Worm (Caenorhabditis elegans) whole organism, young adult: ENCODE data around the gene idpp-8.
A peak's percentile ranks its signal among the peaks of the same experiment; 100 is the strongest.

Source experiments
- B0261.1 ChIP-seq: sonication (generic microtip); optimal IDR thresholded peaks from 2 replicates; lab custom pipeline; 2016; ENCODE audit warnings: mild to moderate bottlenecking, missing genetic modification characterization, moderate library complexity, missing compliant biosample characterization
- F22D6.2 ChIP-seq: sonication (generic microtip); optimal IDR thresholded peaks from 2 replicates; lab custom pipeline; 2016; ENCODE audit warnings: mild to moderate bottlenecking, missing genetic modification characterization, missing compliant biosample characterization
- F23B12.7 ChIP-seq: sonication (generic microtip); optimal IDR thresholded peaks from 2 replicates; lab custom pipeline; 2017; ENCODE audit warnings: missing genetic modification characterization, mild to moderate bottlenecking, missing compliant biosample characterization, antibody characterized with exemption, moderate library complexity; ENCODE audit not compliant: insufficient read depth
- F49E8.2 ChIP-seq: sonication (generic microtip); optimal IDR thresholded peaks from 3 replicates; lab custom pipeline; 2017; ENCODE audit warnings: missing genetic modification characterization, mild to moderate bottlenecking, missing compliant biosample characterization, antibody characterized with exemption, moderate library complexity; ENCODE audit not compliant: insufficient read depth
- F52B5.7 ChIP-seq: sonication (generic microtip); optimal IDR thresholded peaks from 2 replicates; lab custom pipeline; 2016; ENCODE audit warnings: mild to moderate bottlenecking, missing genetic modification characterization, missing compliant biosample characterization
- F55B11.4 ChIP-seq: sonication (generic microtip); optimal IDR thresholded peaks from 2 replicates; lab custom pipeline; 2016; ENCODE audit warnings: missing compliant biosample characterization, missing genetic modification characterization, borderline replicate concordance; ENCODE audit not compliant: insufficient read depth
- F57A8.1 ChIP-seq: fragments of 200-800 bp; sonication (Bioruptor generic); optimal IDR thresholded peaks from 2 replicates; lab custom pipeline; 2018; ENCODE audit warnings: mild to moderate bottlenecking, missing genetic modification characterization, moderate library complexity, missing compliant biosample characterization
- Y53F4B.3 ChIP-seq: fragments of 200-800 bp; sonication (Bioruptor generic); IDR thresholded peaks from 2 replicates; pipeline ENCODE4 v1.3.6; 2022; ENCODE audit warnings: missing genetic modification reagents, missing genetic modification characterization, missing compliant biosample characterization
- ZK185.1 ChIP-seq: sonication (generic microtip); optimal IDR thresholded peaks from 2 replicates; lab custom pipeline; 2016; ENCODE audit warnings: mild to moderate bottlenecking, missing genetic modification characterization, missing compliant biosample characterization; ENCODE audit not compliant: poor library complexity, severe bottlenecking
- akir-1 ChIP-seq: fragments of 200-800 bp; sonication (Bioruptor generic); optimal IDR thresholded peaks from 2 replicates; lab custom pipeline; 2018; ENCODE audit warnings: mild to moderate bottlenecking, missing genetic modification characterization, moderate library complexity, missing compliant biosample characterization
- atf-7 ChIP-seq: sonication (generic microtip); optimal IDR thresholded peaks from 2 replicates; lab custom pipeline; 2017; ENCODE audit warnings: mild to moderate bottlenecking, missing genetic modification characterization, missing compliant biosample characterization
- attf-3 ChIP-seq: fragments of 200-800 bp; sonication (Bioruptor generic); conservative IDR thresholded peaks from 2 replicates; pipeline ENCODE4 v1.3.6; 2022; ENCODE audit warnings: missing genetic modification reagents, missing genetic modification characterization, missing compliant biosample characterization
- attf-5 ChIP-seq: fragments of 200-800 bp; sonication (Bioruptor generic); optimal IDR thresholded peaks from 2 replicates; lab custom pipeline; 2018; ENCODE audit warnings: mild to moderate bottlenecking, missing genetic modification characterization, missing compliant biosample characterization
- ceh-27 ChIP-seq: fragments of 200-800 bp; sonication (Bioruptor generic); optimal IDR thresholded peaks from 2 replicates; lab custom pipeline; 2018; ENCODE audit warnings: mild to moderate bottlenecking, missing genetic modification characterization, moderate library complexity, missing compliant biosample characterization
- chd-7 ChIP-seq: sonication (generic microtip); optimal IDR thresholded peaks from 2 replicates; lab custom pipeline; 2016; ENCODE audit warnings: mild to moderate bottlenecking, missing genetic modification characterization, moderate library complexity, missing compliant biosample characterization
- egrh-3 ChIP-seq: fragments of 200-800 bp; sonication (Bioruptor generic); IDR thresholded peaks from 2 replicates; pipeline ENCODE4 v1.3.6; 2022; ENCODE audit warnings: missing genetic modification reagents, missing genetic modification characterization, missing compliant biosample characterization
- fkh-3 ChIP-seq: sonication (generic microtip); optimal IDR thresholded peaks from 2 replicates; lab custom pipeline; 2016; ENCODE audit warnings: mild to moderate bottlenecking, missing genetic modification characterization, missing compliant biosample characterization
- gei-17 ChIP-seq: fragments of 200-800 bp; sonication (Bioruptor generic); optimal IDR thresholded peaks from 2 replicates; lab custom pipeline; 2018; ENCODE audit warnings: mild to moderate bottlenecking, missing genetic modification characterization, missing compliant biosample characterization
- him-1 ChIP-seq: sonication (generic microtip); optimal IDR thresholded peaks from 2 replicates; lab custom pipeline; 2016; ENCODE audit warnings: missing genotype, missing genetic modification reagents, missing genetic modification characterization, missing compliant biosample characterization
- hlh-12 ChIP-seq: sonication (generic microtip); optimal IDR thresholded peaks from 2 replicates; lab custom pipeline; 2016; ENCODE audit warnings: missing genetic modification characterization, missing compliant biosample characterization
- hlh-26 ChIP-seq: fragments of 200-800 bp; sonication (Bioruptor generic); conservative IDR thresholded peaks from 2 replicates; pipeline ENCODE4 v1.3.6; 2022; ENCODE audit warnings: missing genetic modification reagents, missing genetic modification characterization, missing compliant biosample characterization
- let-526 ChIP-seq: fragments of 200-800 bp; sonication (Bioruptor generic); IDR thresholded peaks from 2 replicates; pipeline ENCODE4 v1.3.6; 2022; ENCODE audit warnings: missing genetic modification reagents, missing genetic modification characterization, missing compliant biosample characterization
- lin-35 ChIP-seq, 3 experiments: fragments of 150-350 bp in 2 of 3; sonication (generic microtip) in 1 of 3; optimal IDR thresholded peaks; 2 replicates each; lab custom pipeline; 2014 to 2018; ENCODE audit warnings: missing biosample characterization in 3 of 3, missing genetic modification characterization in 3 of 3, missing genetic modification reagents in 3 of 3
- lin-40 ChIP-seq: sonication (generic microtip); optimal IDR thresholded peaks from 2 replicates; lab custom pipeline; 2016; ENCODE audit warnings: missing genetic modification characterization, mild to moderate bottlenecking, missing compliant biosample characterization, missing genotype, missing genetic modification reagents
- lin-54 ChIP-seq: fragments of 200-800 bp; sonication (Bioruptor generic); optimal IDR thresholded peaks from 2 replicates; lab custom pipeline; 2018; ENCODE audit warnings: mild to moderate bottlenecking, missing genetic modification characterization, missing compliant biosample characterization
- mcd-1 ChIP-seq: fragments of 200-800 bp; sonication (Bioruptor generic); IDR thresholded peaks from 2 replicates; pipeline ENCODE4 v1.3.6; 2022; ENCODE audit warnings: missing genetic modification reagents, missing genetic modification characterization, missing compliant biosample characterization
- mes-4 ChIP-seq: sonication (generic microtip); optimal IDR thresholded peaks from 2 replicates; lab custom pipeline; 2016; ENCODE audit warnings: missing genotype, missing genetic modification characterization, missing compliant biosample characterization
- nhr-120 ChIP-seq: fragments of 200-800 bp; sonication (Bioruptor generic); IDR thresholded peaks from 2 replicates; pipeline ENCODE4 v1.3.6; 2022; ENCODE audit warnings: missing genetic modification characterization, missing compliant biosample characterization
- nhr-27 ChIP-seq: fragments of 200-800 bp; sonication (Bioruptor generic); optimal IDR thresholded peaks from 2 replicates; lab custom pipeline; 2018; ENCODE audit warnings: mild to moderate bottlenecking, missing genetic modification characterization, moderate library complexity, missing compliant biosample characterization
- pbrm-1 ChIP-seq: fragments of 200-800 bp; sonication (Bioruptor generic); IDR thresholded peaks from 2 replicates; pipeline ENCODE4 v1.3.6; 2022; ENCODE audit warnings: missing genetic modification reagents, missing genetic modification characterization, missing compliant biosample characterization
- pha-4 ChIP-seq: fragments of 150-350 bp; sonication (generic microtip); optimal IDR thresholded peaks from 2 replicates; lab custom pipeline; 2014; ENCODE audit warnings: missing biosample characterization, missing genetic modification reagents, missing genetic modification characterization
- rec-8 ChIP-seq, 2 experiments: sonication (generic microtip); optimal IDR thresholded peaks; 2 replicates each; lab custom pipeline; 2016; ENCODE audit warnings: mild to moderate bottlenecking in 2 of 2, missing genetic modification characterization in 2 of 2, missing genetic modification reagents in 2 of 2, missing genotype in 2 of 2, missing biosample characterization in 1 of 2, missing compliant biosample characterization in 1 of 2, moderate library complexity in 1 of 2
- rpc-1 ChIP-seq, 2 experiments: fragments of 150-350 bp in 1 of 2; sonication (generic microtip) in 1 of 2; optimal IDR thresholded peaks; 2 replicates each; lab custom pipeline; 2014 to 2018; ENCODE audit warnings: missing biosample characterization in 1 of 2, missing genetic modification characterization in 1 of 2, missing genetic modification reagents in 1 of 2, missing genotype in 1 of 2
- sea-2 ChIP-seq: fragments of 200-800 bp; sonication (Bioruptor generic); IDR thresholded peaks from 2 replicates; pipeline ENCODE4 v1.3.6; 2022; ENCODE audit warnings: missing genetic modification characterization, missing compliant biosample characterization
- snpc-1.1 ChIP-seq: sonication (generic microtip); optimal IDR thresholded peaks from 2 replicates; lab custom pipeline; 2017; ENCODE audit warnings: missing genetic modification characterization, mild to moderate bottlenecking, missing compliant biosample characterization, antibody characterized with exemption, moderate library complexity, missing genotype, missing genetic modification reagents; ENCODE audit not compliant: insufficient read depth
- snpc-1.3 ChIP-seq: sonication (generic microtip); optimal IDR thresholded peaks from 2 replicates; lab custom pipeline; 2017; ENCODE audit warnings: missing genetic modification characterization, mild to moderate bottlenecking, missing compliant biosample characterization, antibody characterized with exemption, moderate library complexity, missing genotype, missing genetic modification reagents; ENCODE audit not compliant: insufficient read depth
- snpc-3.4 ChIP-seq: sonication (generic microtip); optimal IDR thresholded peaks from 2 replicates; lab custom pipeline; 2017; ENCODE audit warnings: missing genetic modification characterization, mild to moderate bottlenecking, missing compliant biosample characterization, antibody characterized with exemption, moderate library complexity, missing genotype, missing genetic modification reagents
- snpc-4 ChIP-seq, 5 experiments: fragments of 150-350 bp in 1 of 5; sonication (generic microtip) in 4 of 5; optimal IDR thresholded peaks; 2 replicates each; lab custom pipeline; 2014 to 2018; ENCODE audit warnings: missing genetic modification characterization in 5 of 5, missing biosample characterization in 3 of 5, antibody characterized with exemption in 2 of 5, mild to moderate bottlenecking in 2 of 5, missing compliant biosample characterization in 2 of 5, missing genotype in 2 of 5, moderate library complexity in 2 of 5, missing genetic modification reagents in 1 of 5
- tlf-1 ChIP-seq: fragments of 200-800 bp; sonication (Bioruptor generic); optimal IDR thresholded peaks from 2 replicates; lab custom pipeline; 2018; ENCODE audit warnings: mild to moderate bottlenecking, missing genetic modification characterization, missing compliant biosample characterization
- unc-130 ChIP-seq: sonication (generic microtip); optimal IDR thresholded peaks from 2 replicates; lab custom pipeline; 2016; ENCODE audit warnings: missing genetic modification reagents, missing genetic modification characterization, missing compliant biosample characterization
- unc-62 ChIP-seq: fragments of 150-350 bp; optimal IDR thresholded peaks from 2 replicates; lab custom pipeline; 2014; ENCODE audit warnings: missing biosample characterization, missing genetic modification reagents, missing genetic modification characterization
- xnd-1 ChIP-seq: sonication (generic microtip); optimal IDR thresholded peaks from 2 replicates; lab custom pipeline; 2016; ENCODE audit warnings: missing genotype, missing genetic modification reagents, missing genetic modification characterization, missing compliant biosample characterization
- zfh-2 ChIP-seq: fragments of 200-800 bp; sonication (Bioruptor generic); conservative IDR thresholded peaks from 2 replicates; pipeline ENCODE4 v1.3.6; 2022; ENCODE audit warnings: missing genetic modification reagents, missing genetic modification characterization, missing compliant biosample characterization
- zim-3 ChIP-seq: sonication (generic microtip); optimal IDR thresholded peaks from 2 replicates; lab custom pipeline; 2017; ENCODE audit warnings: mild to moderate bottlenecking, missing genetic modification characterization, moderate library complexity, missing compliant biosample characterization
- ztf-25 ChIP-seq: fragments of 200-800 bp; sonication (Bioruptor generic); IDR thresholded peaks from 2 replicates; pipeline ENCODE4 v1.3.6; 2022; ENCODE audit warnings: missing genetic modification reagents, missing genetic modification characterization, missing compliant biosample characterization
- ztf-28 ChIP-seq: fragments of 200-800 bp; sonication (Bioruptor generic); IDR thresholded peaks from 2 replicates; pipeline ENCODE4 v1.3.6; 2022; ENCODE audit warnings: missing genetic modification reagents, missing genetic modification characterization, missing compliant biosample characterization

The idpp-8 gene

DNA sequence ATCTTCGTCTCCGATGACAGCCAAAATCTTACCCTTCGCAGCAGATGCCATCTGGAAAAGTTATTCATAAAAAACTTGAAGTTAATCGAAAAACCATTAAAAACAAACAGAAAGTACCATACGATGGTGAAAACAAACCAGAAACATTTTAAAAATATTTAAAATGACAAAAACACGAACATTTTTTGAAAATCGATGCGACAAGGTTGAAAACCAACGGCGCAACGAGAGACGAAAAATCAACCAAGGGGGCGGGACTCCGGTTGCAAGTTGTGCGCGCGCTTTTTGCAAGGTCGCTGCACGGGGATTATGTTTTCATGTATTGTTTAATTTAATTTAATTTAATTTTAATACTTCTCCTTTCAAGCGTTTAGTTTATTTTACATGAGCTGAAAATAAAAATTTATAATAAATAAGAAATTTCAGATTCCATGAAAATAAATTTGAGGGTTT is 11.7 kb upstream of the idpp-8 start, which contains the start of gene vha-9 (continued):
- TF ChIP-seq unc-62 (GFP tag; lab: Kevin White, UChicago) (no peak), F55B11.4 (tag; lab: Kevin White, UChicago) (no peak), unc-130 (no peak), F52B5.7 (tag; lab: Kevin White, UChicago) (no peak), zfh-2 (no peak; the same call in 1 of the 2 replicates), let-526 (no peak), chd-7 (tag; lab: Kevin White, UChicago) (no peak), hlh-26 (no peak), B0261.1 (peak; percentile 26), snpc-1.1 (tag; lab: Kevin White, UChicago) (no peak), nhr-27 (no peak), pbrm-1 (GFP tag; lab: Robert Waterston, UW) (peak; percentile 40; the same call in 1 of the 2 replicates), him-1 (tag; lab: Kevin White, UChicago) (no peak), F57A8.1 (GFP tag; lab: Kevin White, UChicago) (no peak), lin-40 (tag; lab: Kevin White, UChicago) (peak; percentile 44), rpc-1 (optimal IDR thresholded peaks at IDR 0.05; lab: Kevin White, UChicago) (peak; percentile 33), rpc-1 (tag; optimal IDR thresholded peaks at IDR 0.05; lab: Kevin White, UChicago) (no peak), F49E8.2 (tag; lab: Kevin White, UChicago) (no peak), lin-54 (peak; percentile 63), attf-3 (GFP tag; lab: Robert Waterston, UW) (no peak), ztf-25 (GFP tag; lab: Robert Waterston, UW) (no peak), ZK185.1 (no peak), gei-17 (no peak), rec-8 (tag; optimal IDR thresholded peaks at IDR 0.05; lab: Kevin White, UChicago) (no peak), mes-4 (tag; lab: Kevin White, UChicago) (no peak), snpc-4 (GFP tag; optimal IDR thresholded peaks at IDR 0.05; lab: Kevin White, UChicago) (no peak), snpc-4 (tag; optimal IDR thresholded peaks at IDR 0.05; lab: Kevin White, UChicago) (peak in 1 of 4 experiments; percentile 37), lin-35 (GFP tag; optimal IDR thresholded peaks at IDR 0.05; lab: Kevin White, UChicago) (peak in 1 of 3 experiments; percentile 26), ztf-28 (no peak), pha-4 (tag; lab: Kevin White, UChicago) (no peak), zim-3 (tag; lab: Kevin White, UChicago) (no peak), attf-5 (GFP tag; lab: Kevin White, UChicago) (peak; percentile 45), mcd-1 (GFP tag; lab: Robert Waterston, UW) (peak; percentile 59), F23B12.7 (peak; percentile 69), snpc-1.3 (tag; lab: Kevin White, UChicago) (peak; percentile 72), nhr-120 (no peak), F22D6.2 (tag; lab: Kevin White, UChicago) (no peak), Y53F4B.3 (GFP tag; lab: Robert Waterston, UW) (no peak), ceh-27 (GFP tag; lab: Kevin White, UChicago) (peak; percentile 33), atf-7 (tag; lab: Kevin White, UChicago) (no peak), tlf-1 (peak; percentile 19), xnd-1 (tag; lab: Kevin White, UChicago) (no peak), hlh-12 (no peak), fkh-3 (tag; lab: Kevin White, UChicago) (no peak), snpc-3.4 (tag; lab: Kevin White, UChicago) (peak; percentile 52), egrh-3 (GFP tag; lab: Robert Waterston, UW) (no peak), sea-2 (GFP tag; lab: Robert Waterston, UW) (no peak), akir-1 (GFP tag; lab: Kevin White, UChicago) (no peak)
